Fruit fly (Drosophila melanogaster): ENCODE data around the gene CG32201.

The CG32201 gene

DNA sequence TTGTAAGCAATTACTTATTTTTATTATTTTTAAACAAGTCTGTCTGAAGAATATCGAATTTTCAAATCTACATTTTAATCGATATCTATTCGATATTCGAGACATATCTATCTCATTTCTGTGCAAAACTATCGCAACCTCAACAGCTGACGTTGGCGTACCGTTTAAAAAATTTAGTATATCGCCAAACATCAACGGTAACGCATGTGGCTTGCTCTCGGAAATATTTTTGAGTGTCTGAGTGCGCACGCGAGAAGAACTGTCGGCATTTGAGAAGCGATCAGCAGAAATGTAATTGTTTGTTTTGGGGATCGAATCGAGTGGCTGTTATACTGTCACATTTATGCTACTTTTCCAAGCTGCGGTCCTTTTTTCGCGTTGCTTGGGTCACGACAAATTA is 16.4 kb downstream of the CG32201 start, which contains the start of gene MYPT-75D (continued):
- TF ChIP-seq CG7963 (GFP tag; IDR thresholded peaks at IDR 0.05; ENCODE audit: partially characterized antibody) (peak; percentile 80), CG17912 (GFP tag; optimal IDR thresholded peaks at IDR 0.05) (peak; percentile 36), CG2199 (GFP tag; IDR thresholded peaks at IDR 0.05) (peak; percentile 88; the same call in 2 of the 3 replicates), CG18764 (GFP tag; optimal IDR thresholded peaks at IDR 0.05) (no peak), tll (GFP tag; optimal IDR thresholded peaks at IDR 0.05) (peak in 1 of 2 experiments; percentile 9), Stat92E (GFP tag; optimal IDR thresholded peaks at IDR 0.05) (peak in 1 of 3 experiments; percentile 86), PHDP (tag; optimal IDR thresholded peaks at IDR 0.05) (peak; percentile 23), CG10654 (GFP tag; optimal IDR thresholded peaks at IDR 0.05) (no peak), luna (GFP tag; optimal IDR thresholded peaks at IDR 0.05) (peak; percentile 30), CG2678 (tag; optimal IDR thresholded peaks at IDR 0.05) (peak; percentile 39), tio (GFP tag; optimal IDR thresholded peaks at IDR 0.05) (no peak), HLHmδ (GFP tag; optimal IDR thresholded peaks at IDR 0.05) (peak; percentile 68), dan (GFP tag; IDR thresholded peaks at IDR 0.05) (no peak), CG10147 (GFP tag; optimal IDR thresholded peaks at IDR 0.05) (no peak), bab2 (GFP tag; optimal IDR thresholded peaks at IDR 0.05) (no peak), sens-2 (GFP tag; IDR thresholded peaks at IDR 0.05) (no peak; the same call in 1 of the 2 replicates), CG15269 (tag; optimal IDR thresholded peaks at IDR 0.05) (peak; percentile 38), CG17328 (GFP tag; IDR thresholded peaks at IDR 0.05) (no peak), dysf (GFP tag; IDR thresholded peaks at IDR 0.05) (no peak), CG17186 (GFP tag; optimal IDR thresholded peaks at IDR 0.05) (peak; percentile 55), D (optimal IDR thresholded peaks at IDR 0.05) (no peak), D (GFP tag; optimal IDR thresholded peaks at IDR 0.05) (no peak), hkb (optimal IDR thresholded peaks at IDR 0.05) (no peak), hkb (GFP tag; IDR thresholded peaks at IDR 0.05) (peak; percentile 11; the same call in 1 of the 2 replicates), oc (tag; optimal IDR thresholded peaks at IDR 0.05) (peak; percentile 4), ara (GFP tag; IDR thresholded peaks at IDR 0.05) (no peak), TFAM (GFP tag; optimal IDR thresholded peaks at IDR 0.05) (no peak), CG9817 (tag; optimal IDR thresholded peaks at IDR 0.05) (no peak), Gsc (GFP tag; IDR thresholded peaks at IDR 0.05) (no peak), Hr3 (GFP tag; optimal IDR thresholded peaks at IDR 0.05) (no peak), nmo (GFP tag; optimal IDR thresholded peaks at IDR 0.05) (peak; percentile 44), CG5180 (GFP tag; optimal IDR thresholded peaks at IDR 0.05) (no peak), CG3065 (GFP tag; optimal IDR thresholded peaks at IDR 0.05) (no peak), slbo (GFP tag; IDR thresholded peaks at IDR 0.05) (0 out of 2 replicates have a peak, but pooled peaks have one; percentile 27), ssp (GFP tag; IDR thresholded peaks at IDR 0.05) (no peak), CG6813 (GFP tag; optimal IDR thresholded peaks at IDR 0.05) (peak; percentile 27), CG13624 (GFP tag; optimal IDR thresholded peaks at IDR 0.05) (peak; percentile 49), CG9727 (GFP tag; optimal IDR thresholded peaks at IDR 0.05) (no peak), CG12659 (GFP tag; optimal IDR thresholded peaks at IDR 0.05) (peak; percentile 72), CG13296 (GFP tag; optimal IDR thresholded peaks at IDR 0.05) (peak; percentile 43), Ets97D (GFP tag; optimal IDR thresholded peaks at IDR 0.05) (peak; percentile 47), CG11398 (GFP tag; optimal IDR thresholded peaks at IDR 0.05) (peak; percentile 49), CG4854 (GFP tag; optimal IDR thresholded peaks at IDR 0.05) (no peak), grn (GFP tag; optimal IDR thresholded peaks at IDR 0.05) (peak; percentile 47), ro (GFP tag; IDR thresholded peaks at IDR 0.05) (no peak), gt (GFP tag; IDR thresholded peaks at IDR 0.05) (no peak), Fer2 (tag; optimal IDR thresholded peaks at IDR 0.05) (no peak), Abd-B (GFP tag; optimal IDR thresholded peaks at IDR 0.05) (no peak), CG11696 (GFP tag; IDR thresholded peaks at IDR 0.05) (0 out of 2 replicates have a peak, but pooled peaks have one; percentile 17), da (GFP tag; optimal IDR thresholded peaks at IDR 0.05) (no peak), nau (GFP tag; optimal IDR thresholded peaks at IDR 0.05) (no peak)
